Worm (Caenorhabditis elegans): ENCODE data around the gene F40C5.2.
A peak's percentile ranks its signal among the peaks of the same experiment; 100 is the strongest.

Gene F40C5.2

ce11 chrV:3585011-3585410 is 14.2 kb downstream of the F40C5.2 start (continued):
- TF ChIP-seq lsy-27 (tag; optimal IDR thresholded peaks at IDR 0.05; ENCODE audit: borderline replicate concordance, insufficient read depth), result no peak
- peak; percentile 73 for TF ChIP-seq him-1 (tag; optimal IDR thresholded peaks at IDR 0.05)
- TF ChIP-seq madf-10 (tag; optimal IDR thresholded peaks at IDR 0.05), result no peak
- TF ChIP-seq Y95B8A.8 (GFP tag; IDR thresholded peaks at IDR 0.05), result no peak
- TF ChIP-seq akir-1 (GFP tag; optimal IDR thresholded peaks at IDR 0.05), result no peak
- TF ChIP-seq attf-6 (GFP tag; IDR thresholded peaks at IDR 0.05), result 0 out of 2 replicates have a peak, but pooled peaks have one; percentile 61
- TF ChIP-seq F55B11.4 (tag; optimal IDR thresholded peaks at IDR 0.05; ENCODE audit: borderline replicate concordance, insufficient read depth), result no peak
- TF ChIP-seq aptf-2 (GFP tag; conservative IDR thresholded peaks at IDR 0.05), result no peak
- TF ChIP-seq B0261.1 (tag; optimal IDR thresholded peaks at IDR 0.05), result peak; percentile 19
- TF ChIP-seq chd-7 (tag; optimal IDR thresholded peaks at IDR 0.05), result no peak
- TF ChIP-seq lag-1 (GFP tag; IDR thresholded peaks at IDR 0.05), result no peak
- TF ChIP-seq gei-17 (GFP tag; optimal IDR thresholded peaks at IDR 0.05), result no peak
- TF ChIP-seq lin-40 (tag; optimal IDR thresholded peaks at IDR 0.05), result no peak
- TF ChIP-seq bed-1 (GFP tag; IDR thresholded peaks at IDR 0.05), result no peak
- no peak for TF ChIP-seq ztf-3 (GFP tag; optimal IDR thresholded peaks at IDR 0.05)
- no peak for TF ChIP-seq Y67H2A.10 (GFP tag; conservative IDR thresholded peaks at IDR 0.05)
- TF ChIP-seq F52B5.7 (tag; optimal IDR thresholded peaks at IDR 0.05), result peak; percentile 9
- no peak for TF ChIP-seq zim-3 (tag; optimal IDR thresholded peaks at IDR 0.05)
- TF ChIP-seq lir-1 (GFP tag; conservative IDR thresholded peaks at IDR 0.05), result no peak
- peak; percentile 66 for TF ChIP-seq snpc-4 (GFP tag; optimal IDR thresholded peaks at IDR 0.05)
- TF ChIP-seq snpc-4 (tag; optimal IDR thresholded peaks at IDR 0.05), result peak in 2 of 4 experiments; percentile 24 to 53
- TF ChIP-seq rpc-1 (optimal IDR thresholded peaks at IDR 0.05), result no peak
- peak; percentile 15 for TF ChIP-seq rpc-1 (tag; optimal IDR thresholded peaks at IDR 0.05)
- TF ChIP-seq Y53G8AR.9 (GFP tag; conservative IDR thresholded peaks at IDR 0.05), result peak; percentile 77
- TF ChIP-seq T07F8.4 (tag; optimal IDR thresholded peaks at IDR 0.05), result no peak
- TF ChIP-seq egl-44 (GFP tag; IDR thresholded peaks at IDR 0.05), result no peak
- peak; percentile 51 for TF ChIP-seq pbrm-1 (GFP tag; IDR thresholded peaks at IDR 0.05)
- no peak for TF ChIP-seq F37B4.10 (GFP tag; IDR thresholded peaks at IDR 0.05)
- peak; percentile 38 for TF ChIP-seq atf-7 (tag; optimal IDR thresholded peaks at IDR 0.05)
- TF ChIP-seq C06A6.2 (GFP tag; conservative IDR thresholded peaks at IDR 0.05), result no peak
- TF ChIP-seq zfh-2 (GFP tag; conservative IDR thresholded peaks at IDR 0.05), result no peak
- TF ChIP-seq cebp-2 (GFP tag; IDR thresholded peaks at IDR 0.05), result 0 out of 2 replicates have a peak, but pooled peaks have one; percentile 52
- TF ChIP-seq attf-3 (GFP tag; conservative IDR thresholded peaks at IDR 0.05), result peak; percentile 19; the same call in 1 of the 2 replicates
- TF ChIP-seq ama-1 (optimal IDR thresholded peaks at IDR 0.05), result no peak
- TF ChIP-seq ama-1 (GFP tag; optimal IDR thresholded peaks at IDR 0.05), result peak; percentile 67 to 71
- TF ChIP-seq Y79H2A.3 (GFP tag; conservative IDR thresholded peaks at IDR 0.05), result peak; percentile 68
- TF ChIP-seq efl-1 (GFP tag; optimal IDR thresholded peaks at IDR 0.05), result peak; percentile 52
- TF ChIP-seq F33H1.4 (GFP tag; IDR thresholded peaks at IDR 0.05), result peak; percentile 54; the same call in 1 of the 2 replicates
- TF ChIP-seq nhr-80 (tag; optimal IDR thresholded peaks at IDR 0.05), result no peak
- no peak for TF ChIP-seq nhr-179 (tag; optimal IDR thresholded peaks at IDR 0.05)
- peak; percentile 35; the same call in 1 of the 2 replicates for TF ChIP-seq ztf-25 (GFP tag; IDR thresholded peaks at IDR 0.05)
- peak; percentile 68 for TF ChIP-seq rcor-1 (GFP tag; IDR thresholded peaks at IDR 0.05)
- TF ChIP-seq D2030.7 (GFP tag; IDR thresholded peaks at IDR 0.05), result peak; percentile 88
- TF ChIP-seq ceh-40 (GFP tag; IDR thresholded peaks at IDR 0.05), result no peak
- peak; percentile 79; the same call in 1 of the 2 replicates for TF ChIP-seq ekl-4 (GFP tag; IDR thresholded peaks at IDR 0.05)
- no peak for TF ChIP-seq ztf-6 (GFP tag; IDR thresholded peaks at IDR 0.05)
- no peak; the same call in 1 of the 2 replicates for TF ChIP-seq hmg-1.2 (GFP tag; IDR thresholded peaks at IDR 0.05)
- peak in 2 of 3 experiments; percentile 4 to 63 for TF ChIP-seq lin-35 (GFP tag; optimal IDR thresholded peaks at IDR 0.05)
- TF ChIP-seq egrh-3 (GFP tag; IDR thresholded peaks at IDR 0.05), result no peak

All from whole organism, young adult.